Fruit fly (Drosophila melanogaster): ENCODE data around the gene MME1.

Gene MME1

dm6 chr2L:7032517-7032951, 5.2 kb downstream of the MME1 start, which contains the start of the genes Rab30 and Caper (continued):
- TF ChIP-seq sr (GFP tag; IDR thresholded peaks at IDR 0.05) (no peak), Lim3 (GFP tag; IDR thresholded peaks at IDR 0.05) (no peak), bigmax (GFP tag; optimal IDR thresholded peaks at IDR 0.05) (no peak), nau (GFP tag; optimal IDR thresholded peaks at IDR 0.05) (no peak), CG2875 (GFP tag; optimal IDR thresholded peaks at IDR 0.05) (no peak), CG13624 (GFP tag; optimal IDR thresholded peaks at IDR 0.05) (peak; percentile 80), crp (GFP tag; optimal IDR thresholded peaks at IDR 0.05) (peak in 1 of 2 experiments; percentile 57), bowl (GFP tag; IDR thresholded peaks at IDR 0.05) (no peak), fd96Cb (tag; optimal IDR thresholded peaks at IDR 0.05) (no peak), dmrt11E (tag; optimal IDR thresholded peaks at IDR 0.05) (peak; percentile 37), Fer3 (tag; optimal IDR thresholded peaks at IDR 0.05) (peak; percentile 33), CG1529 (GFP tag; optimal IDR thresholded peaks at IDR 0.05) (no peak), wdn (GFP tag; IDR thresholded peaks at IDR 0.05) (no peak), CG11560 (tag; IDR thresholded peaks at IDR 0.05) (no peak), phol (tag; optimal IDR thresholded peaks at IDR 0.05) (peak; percentile 67), trem (tag; optimal IDR thresholded peaks at IDR 0.05) (peak; percentile 76), CG15011 (GFP tag; optimal IDR thresholded peaks at IDR 0.05) (no peak), H15 (GFP tag; IDR thresholded peaks at IDR 0.05) (no peak), D19B (GFP tag; optimal IDR thresholded peaks at IDR 0.05) (no peak), tio (GFP tag; optimal IDR thresholded peaks at IDR 0.05) (no peak), fu2 (GFP tag; optimal IDR thresholded peaks at IDR 0.05) (peak; percentile 57), H2.0 (GFP tag; IDR thresholded peaks at IDR 0.05) (peak; percentile 53), BtbVII (GFP tag; optimal IDR thresholded peaks at IDR 0.05) (no peak), CG1792 (GFP tag; optimal IDR thresholded peaks at IDR 0.05) (peak; percentile 40), sima (GFP tag; optimal IDR thresholded peaks at IDR 0.05) (no peak), corto (GFP tag; optimal IDR thresholded peaks at IDR 0.05) (no peak), Sin3A (optimal IDR thresholded peaks at IDR 0.05) (peak; percentile 73), CoRest (tag; optimal IDR thresholded peaks at IDR 0.05) (peak; percentile 46), hb (GFP tag; IDR thresholded peaks at IDR 0.05; ENCODE audit: partially characterized antibody) (peak; percentile 97), ewg (GFP tag; optimal IDR thresholded peaks at IDR 0.05) (no peak), CG18011 (GFP tag; optimal IDR thresholded peaks at IDR 0.05) (peak; percentile 33), fd3F (GFP tag; optimal IDR thresholded peaks at IDR 0.05) (no peak), E2f1 (GFP tag; IDR thresholded peaks at IDR 0.05) (no peak), Mes4 (GFP tag; optimal IDR thresholded peaks at IDR 0.05) (peak; percentile 25), CG12744 (GFP tag; optimal IDR thresholded peaks at IDR 0.05) (peak; percentile 62), Dek (tag; optimal IDR thresholded peaks at IDR 0.05) (peak; percentile 3), CG15073 (GFP tag; optimal IDR thresholded peaks at IDR 0.05) (no peak), Sry-β (GFP tag; optimal IDR thresholded peaks at IDR 0.05) (no peak), CG15601 (tag; optimal IDR thresholded peaks at IDR 0.05) (peak; percentile 49), slou (GFP tag; optimal IDR thresholded peaks at IDR 0.05) (no peak), Hey (tag; optimal IDR thresholded peaks at IDR 0.05) (no peak), CG4424 (GFP tag; optimal IDR thresholded peaks at IDR 0.05) (peak; percentile 45), Dad (GFP tag; optimal IDR thresholded peaks at IDR 0.05) (peak; percentile 41), cwo (GFP tag; optimal IDR thresholded peaks at IDR 0.05) (no peak), chinmo (GFP tag; IDR thresholded peaks at IDR 0.05; ENCODE audit: partially characterized antibody) (peak; percentile 98), abd-A (tag; optimal IDR thresholded peaks at IDR 0.05) (no peak), toy (GFP tag; IDR thresholded peaks at IDR 0.05) (no peak), ac (GFP tag; optimal IDR thresholded peaks at IDR 0.05) (no peak), caup (GFP tag; optimal IDR thresholded peaks at IDR 0.05; ENCODE audit: severe bottlenecking) (peak; percentile 52), CG10979 (tag; optimal IDR thresholded peaks at IDR 0.05) (peak; percentile 21), tx (GFP tag; optimal IDR thresholded peaks at IDR 0.05) (peak; percentile 49)
